Worm (Caenorhabditis elegans) whole organism, L4/young adult: ENCODE measurements around the gene F21C10.6.

Experiments used
- W03F9.2 ChIP-seq: fragments of 150-350 bp; optimal IDR thresholded peaks from 2 replicates; lab custom pipeline; 2014; ENCODE audit warnings: missing biosample characterization, missing genetic modification characterization
- dao-5 ChIP-seq: sonication (generic microtip); optimal IDR thresholded peaks from 2 replicates; lab custom pipeline; 2016; ENCODE audit warnings: missing genotype, missing genetic modification characterization, moderate library complexity, missing compliant biosample characterization

ce11 chrV:9076273-9076672, 48.0 kb upstream of the F21C10.6 start, which contains the start of gene T27E4.7:
- no peak for TF ChIP-seq W03F9.2 (tag; lab: Kevin White, UChicago)
- TF ChIP-seq dao-5 (tag; lab: Kevin White, UChicago) = no peak
